Worm (Caenorhabditis elegans) whole organism, L3 larva: Measurements from ENCODE around the gene srx-82.

Experiments
- ceh-28 ChIP-seq: fragments of 150-350 bp; optimal IDR thresholded peaks from 2 replicates; lab custom pipeline; 2014; ENCODE audit warnings: missing biosample characterization, missing genetic modification reagents, missing genetic modification characterization
- egl-27 ChIP-seq: sonication (generic microtip); optimal IDR thresholded peaks from 4 replicates; lab custom pipeline; 2017; ENCODE audit warnings: missing biosample characterization, missing genetic modification reagents, missing genetic modification characterization
- elt-3 ChIP-seq, 3 experiments: fragments of 150-350 bp in 1 of 3; sonication (generic microtip) in 2 of 3; optimal IDR thresholded peaks; 2 replicates in 2 of 3; 4 replicates in 1 of 3; lab custom pipeline; 2014 to 2017; ENCODE audit warnings: missing biosample characterization in 3 of 3, missing genetic modification characterization in 3 of 3
- fkh-10 ChIP-seq: sonication (generic microtip); optimal IDR thresholded peaks from 2 replicates; lab custom pipeline; 2017; ENCODE audit warnings: missing biosample characterization, missing genetic modification reagents, missing genetic modification characterization
- hmg-11 ChIP-seq: sonication (generic microtip); optimal IDR thresholded peaks from 2 replicates; lab custom pipeline; 2016; ENCODE audit warnings: missing genetic modification characterization, missing compliant biosample characterization
- pha-4 ChIP-seq: fragments of 150-350 bp; optimal IDR thresholded peaks from 2 replicates; lab custom pipeline; 2014; ENCODE audit warnings: missing biosample characterization, missing genetic modification reagents, missing genetic modification characterization
- pqm-1 ChIP-seq: fragments of 150-350 bp; optimal IDR thresholded peaks from 2 replicates; lab custom pipeline; 2017; ENCODE audit warnings: missing biosample characterization, missing genetic modification characterization, inconsistent platforms
- tbx-2 ChIP-seq: sonication (generic microtip); optimal IDR thresholded peaks from 2 replicates; lab custom pipeline; 2016; ENCODE audit warnings: mild to moderate bottlenecking, missing genetic modification characterization, missing compliant biosample characterization
- unc-62 ChIP-seq: fragments of 150-350 bp; sonication (generic microtip); optimal IDR thresholded peaks from 4 replicates; lab custom pipeline; 2014; ENCODE audit warnings: missing biosample characterization, missing genetic modification reagents, missing genetic modification characterization
- zag-1 ChIP-seq: fragments of 150-350 bp; optimal IDR thresholded peaks from 2 replicates; lab custom pipeline; 2014; ENCODE audit warnings: missing biosample characterization, missing genetic modification characterization
- ztf-11 ChIP-seq: fragments of 150-350 bp; optimal IDR thresholded peaks from 2 replicates; lab custom pipeline; 2014; ENCODE audit warnings: missing biosample characterization, missing genetic modification characterization
- ztf-4 ChIP-seq: fragments of 150-350 bp; optimal IDR thresholded peaks from 2 replicates; lab custom pipeline; 2014; ENCODE audit warnings: missing biosample characterization, missing genetic modification characterization

DNA sequence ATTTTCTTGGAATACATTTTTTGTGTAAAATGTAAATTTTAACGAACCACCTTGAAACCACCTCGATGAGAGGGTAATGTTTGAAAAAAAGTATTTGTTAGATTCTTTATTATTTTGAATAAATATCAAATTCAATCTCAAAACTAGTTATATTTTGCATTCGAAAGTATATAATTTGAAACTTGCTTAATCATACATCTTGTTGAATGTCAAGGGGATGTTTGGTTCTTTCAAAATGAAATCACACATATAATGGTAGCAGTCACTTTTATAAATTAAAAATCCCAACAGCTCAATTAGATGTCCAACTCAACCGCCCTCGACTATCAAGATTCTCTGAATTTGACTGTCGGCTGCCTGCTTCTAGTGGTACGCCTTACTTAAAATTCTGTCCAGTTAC, 25.0 kb upstream of the srx-82 start, which contains the start of gene srx-87:
- TF ChIP-seq unc-62 (GFP tag; lab: Kevin White, UChicago): no peak
- TF ChIP-seq tbx-2 (tag; lab: Kevin White, UChicago): no peak
- TF ChIP-seq hmg-11 (tag; lab: Kevin White, UChicago): no peak
- TF ChIP-seq zag-1 (tag; lab: Kevin White, UChicago): no peak
- TF ChIP-seq pha-4 (tag; lab: Kevin White, UChicago): no peak
- no peak for TF ChIP-seq egl-27
- no peak for TF ChIP-seq fkh-10 (GFP tag; lab: Kevin White, UChicago)
- no peak for TF ChIP-seq ztf-4 (tag; lab: Kevin White, UChicago)
- TF ChIP-seq ztf-11 (tag; lab: Kevin White, UChicago): no peak
- TF ChIP-seq elt-3 (tag; optimal IDR thresholded peaks at IDR 0.05; lab: Kevin White, UChicago): no peak
- TF ChIP-seq ceh-28 (tag; lab: Kevin White, UChicago): no peak
- TF ChIP-seq pqm-1 (tag; lab: Kevin White, UChicago): no peak
